Worm (Caenorhabditis elegans) whole organism, mixed stage, embryonic: Measurements from ENCODE around the gene str-102.

Source experiments
- mls-2 ChIP-seq: sonication (generic microtip); optimal IDR thresholded peaks from 2 replicates; lab custom pipeline; 2016; ENCODE audit warnings: mild to moderate bottlenecking, missing genetic modification characterization, moderate library complexity, missing compliant biosample characterization
- nhr-2 ChIP-seq: fragments of 150-350 bp; optimal IDR thresholded peaks from 2 replicates; lab custom pipeline; 2014; ENCODE audit warnings: missing biosample characterization, missing genetic modification characterization
- nhr-237 ChIP-seq: fragments of 150-350 bp; optimal IDR thresholded peaks from 2 replicates; lab custom pipeline; 2014; ENCODE audit warnings: missing biosample characterization, missing genetic modification characterization
- nhr-76 ChIP-seq: sonication (generic microtip); optimal IDR thresholded peaks from 2 replicates; lab custom pipeline; 2017; ENCODE audit warnings: missing biosample characterization, missing genetic modification characterization
- pha-4 ChIP-seq: fragments of 150-350 bp; optimal IDR thresholded peaks from 2 replicates; lab custom pipeline; 2018; ENCODE audit warnings: missing biosample characterization, missing genetic modification reagents, missing genetic modification characterization
- ztf-11 ChIP-seq: fragments of 150-350 bp; optimal IDR thresholded peaks from 2 replicates; lab custom pipeline; 2014; ENCODE audit warnings: missing biosample characterization, missing genetic modification characterization

DNA sequence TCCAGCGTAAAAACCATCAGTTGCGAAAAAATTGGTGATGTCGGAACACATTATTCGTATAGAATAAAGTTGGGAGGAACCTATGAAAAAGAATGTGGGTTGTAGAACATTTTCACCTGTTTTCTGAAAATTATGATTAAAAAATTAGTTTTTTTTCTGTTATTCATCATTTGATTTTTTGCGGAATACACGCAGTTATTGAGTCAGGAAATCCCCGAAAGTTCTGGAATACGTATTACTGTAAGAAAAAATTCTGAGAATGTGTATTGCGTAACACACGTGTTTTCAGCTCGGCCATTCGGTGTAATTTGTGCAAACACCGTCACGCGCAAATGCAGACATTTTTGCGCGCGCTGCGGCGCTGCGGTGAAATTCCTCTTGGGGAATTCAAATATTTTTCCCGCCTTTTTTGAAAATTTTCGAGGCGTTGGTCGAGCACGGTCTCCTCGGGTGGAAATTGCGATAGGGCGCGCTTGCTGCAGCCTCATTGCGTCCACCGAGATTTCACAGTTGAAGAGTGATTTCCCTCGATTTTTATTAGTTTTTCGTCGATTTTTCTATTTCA is 4.1 kb downstream of the str-102 start, which contains the start of gene srh-170:
- TF ChIP-seq ztf-11 (tag; lab: Kevin White, UChicago) (no peak), nhr-76 (tag; lab: Kevin White, UChicago) (no peak), mls-2 (tag; lab: Kevin White, UChicago) (no peak), nhr-237 (tag; lab: Kevin White, UChicago) (no peak), nhr-2 (tag; lab: Kevin White, UChicago) (no peak), pha-4 (tag; lab: Kevin White, UChicago) (no peak)
